Worm (Caenorhabditis elegans) whole organism, early embryonic: ENCODE results near the gene F35A5.5.

Experiments used
- B0310.2 ChIP-seq: sonication (generic microtip); optimal IDR thresholded peaks from 2 replicates; lab custom pipeline; 2016; ENCODE audit warnings: mild to moderate bottlenecking, missing genetic modification characterization, missing compliant biosample characterization
- F13C5.2 ChIP-seq: sonication (generic microtip); optimal IDR thresholded peaks from 2 replicates; lab custom pipeline; 2017; ENCODE audit warnings: mild to moderate bottlenecking, missing genetic modification characterization, inconsistent platforms, missing compliant biosample characterization
- aly-1 ChIP-seq: sonication (generic microtip); optimal IDR thresholded peaks from 2 replicates; lab custom pipeline; 2016; ENCODE audit warnings: missing genetic modification characterization, missing compliant biosample characterization
- ama-1 ChIP-seq: fragments of 150-350 bp; optimal IDR thresholded peaks from 2 replicates; lab custom pipeline; 2014
- ceh-13 ChIP-seq: fragments of 200-800 bp; sonication (Bioruptor generic); optimal IDR thresholded peaks from 2 replicates; lab custom pipeline; 2018; ENCODE audit warnings: mild to moderate bottlenecking, missing genetic modification characterization, missing compliant biosample characterization
- ceh-36 ChIP-seq: sonication (generic microtip); optimal IDR thresholded peaks from 2 replicates; lab custom pipeline; 2016; ENCODE audit warnings: missing genetic modification characterization, inconsistent platforms, missing compliant biosample characterization
- ets-7 ChIP-seq: sonication (generic microtip); optimal IDR thresholded peaks from 2 replicates; lab custom pipeline; 2016; ENCODE audit warnings: missing genotype, missing genetic modification characterization, missing compliant biosample characterization
- flt-1 ChIP-seq: fragments of 200-800 bp; sonication (Bioruptor generic); IDR thresholded peaks from 2 replicates; pipeline ENCODE4 v1.3.6; 2022; ENCODE audit warnings: missing genetic modification characterization, missing compliant biosample characterization
- hmbx-1 ChIP-seq: sonication (generic microtip); optimal IDR thresholded peaks from 2 replicates; lab custom pipeline; 2016; ENCODE audit warnings: mild to moderate bottlenecking, missing genetic modification characterization, missing compliant biosample characterization
- hmg-4 ChIP-seq: fragments of 200-800 bp; sonication (Bioruptor generic); optimal IDR thresholded peaks from 2 replicates; lab custom pipeline; 2018; ENCODE audit warnings: mild to moderate bottlenecking, missing genetic modification characterization, missing compliant biosample characterization
- hnd-1 ChIP-seq: sonication (generic microtip); optimal IDR thresholded peaks from 2 replicates; lab custom pipeline; 2016; ENCODE audit warnings: missing genetic modification characterization, missing compliant biosample characterization
- pes-1 ChIP-seq: fragments of 200-800 bp; sonication (Bioruptor generic); IDR thresholded peaks from 2 replicates; pipeline ENCODE4 v1.3.6; 2022; ENCODE audit warnings: missing genetic modification reagents, missing genetic modification characterization, missing compliant biosample characterization
- scrt-1 ChIP-seq: fragments of 200-800 bp; sonication (Bioruptor generic); IDR thresholded peaks from 2 replicates; pipeline ENCODE4 v1.3.6; 2022; ENCODE audit warnings: missing genetic modification characterization, missing compliant biosample characterization
- sea-1 ChIP-seq: fragments of 200-800 bp; sonication (Bioruptor generic); conservative IDR thresholded peaks from 2 replicates; pipeline ENCODE4 v1.3.6; 2022; ENCODE audit warnings: missing genetic modification characterization, missing compliant biosample characterization
- tbx-11 ChIP-seq: fragments of 200-800 bp; sonication (Bioruptor generic); IDR thresholded peaks from 2 replicates; pipeline ENCODE4 v1.3.6; 2022; ENCODE audit warnings: missing genetic modification characterization, missing compliant biosample characterization
- tbx-37 ChIP-seq: fragments of 200-800 bp; sonication (Bioruptor generic); conservative IDR thresholded peaks from 2 replicates; pipeline ENCODE4 v1.3.6; 2022; ENCODE audit warnings: missing genetic modification reagents, missing genetic modification characterization, missing compliant biosample characterization

F35A5.5 gene

ce11 chrX:3773233-3773632 is 22.3 kb downstream of the F35A5.5 start:
- TF ChIP-seq hmbx-1 (tag; lab: Kevin White, UChicago) (no peak), ceh-13 (GFP tag; lab: Kevin White, UChicago) (no peak), aly-1 (no peak), sea-1 (GFP tag; lab: Robert Waterston, UW) (no peak), scrt-1 (GFP tag; lab: Robert Waterston, UW) (no peak), F13C5.2 (no peak), ceh-36 (tag; lab: Kevin White, UChicago) (no peak), B0310.2 (tag; lab: Kevin White, UChicago) (no peak)

ce11 chrX:3772405-3772804 is 23.1 kb downstream of the F35A5.5 start, which contains the start of gene F47B7.2:
Gene F47B7.2 (plus strand): TSS chrX:3772762.
- TF ChIP-seq B0310.2 (tag; lab: Kevin White, UChicago) (no peak), hnd-1 (tag; lab: Kevin White, UChicago) (no peak), hmg-4 (no peak), tbx-37 (GFP tag; lab: Robert Waterston, UW) (no peak), tbx-11 (GFP tag; lab: Robert Waterston, UW) (no peak), F13C5.2 (peak; percentile 8), pes-1 (GFP tag; lab: Robert Waterston, UW) (peak; percentile 16; the same call in 1 of the 2 replicates)

ce11 chrX:3768717-3769116 is 26.8 kb downstream of the F35A5.5 start, which contains the start of gene F47B7.5:
Gene F47B7.5 (minus strand): TSS chrX:3768817.
- TF ChIP-seq tbx-37 (GFP tag; lab: Robert Waterston, UW): no peak

- TF ChIP-seq pes-1 (GFP tag; lab: Robert Waterston, UW) (no peak), ets-7 (no peak), hnd-1 (tag; lab: Kevin White, UChicago) (no peak), ama-1 (lab: Kevin White, UChicago) (no peak), tbx-11 (GFP tag; lab: Robert Waterston, UW) (no peak), B0310.2 (tag; lab: Kevin White, UChicago) (no peak), flt-1 (GFP tag; lab: Robert Waterston, UW) (no peak)
Measured at ce11 chrX:3766552-3766951, 29.0 kb downstream of the F35A5.5 start, which contains the start of gene F47B7.4. Gene F47B7.4 (minus strand): TSS chrX:3766652.

- no peak for TF ChIP-seq ets-7
Measured at ce11 chrX:3764295-3764694, 31.2 kb downstream of the F35A5.5 start, which contains the start of gene F47B7.3. Gene F47B7.3 (minus strand): TSS chrX:3764395.

- TF ChIP-seq B0310.2 (tag; lab: Kevin White, UChicago) (no peak), ama-1 (lab: Kevin White, UChicago) (no peak), aly-1 (no peak), flt-1 (GFP tag; lab: Robert Waterston, UW) (no peak), tbx-37 (GFP tag; lab: Robert Waterston, UW) (no peak), scrt-1 (GFP tag; lab: Robert Waterston, UW) (no peak), F13C5.2 (no peak), tbx-11 (GFP tag; lab: Robert Waterston, UW) (no peak), hmg-4 (no peak)
Measured at ce11 chrX:3762410-3762809, 33.1 kb downstream of the F35A5.5 start, which contains the start of gene T14G12.11. Gene T14G12.11 (minus strand): TSS chrX:3762547.

- no peak for TF ChIP-seq tbx-37 (GFP tag; lab: Robert Waterston, UW)
- 0 out of 2 replicates have a peak, but pooled peaks have one; percentile 58 for TF ChIP-seq scrt-1 (GFP tag; lab: Robert Waterston, UW)
Measured at ce11 chrX:3759820-3760219, 35.7 kb downstream of the F35A5.5 start.

ce11 chrX:3759345-3759744 is 36.2 kb downstream of the F35A5.5 start, which contains the start of gene T14G12.6:
Gene T14G12.6 (minus strand): TSS chrX:3759445.
- TF ChIP-seq hnd-1 (tag; lab: Kevin White, UChicago) (no peak), flt-1 (GFP tag; lab: Robert Waterston, UW) (no peak)

ce11 chrX:3758399-3758798 is 37.1 kb downstream of the F35A5.5 start, which contains the start of gene T14G12.12:
Gene T14G12.12 (minus strand): TSS chrX:3758499.
- TF ChIP-seq tbx-11 (GFP tag; lab: Robert Waterston, UW) (no peak), ceh-36 (tag; lab: Kevin White, UChicago) (no peak), sea-1 (GFP tag; lab: Robert Waterston, UW) (no peak), F13C5.2 (no peak), hmg-4 (no peak), ama-1 (lab: Kevin White, UChicago) (no peak), pes-1 (GFP tag; lab: Robert Waterston, UW) (no peak), ets-7 (no peak), aly-1 (no peak), hmbx-1 (tag; lab: Kevin White, UChicago) (no peak), hnd-1 (tag; lab: Kevin White, UChicago) (no peak), B0310.2 (tag; lab: Kevin White, UChicago) (no peak), flt-1 (GFP tag; lab: Robert Waterston, UW) (no peak)

- no peak for TF ChIP-seq flt-1 (GFP tag; lab: Robert Waterston, UW)
Measured at ce11 chrX:3756238-3756637, 39.3 kb downstream of the F35A5.5 start.
